Fruit fly (Drosophila melanogaster): ENCODE measurements around the gene SmD2.

DNA sequence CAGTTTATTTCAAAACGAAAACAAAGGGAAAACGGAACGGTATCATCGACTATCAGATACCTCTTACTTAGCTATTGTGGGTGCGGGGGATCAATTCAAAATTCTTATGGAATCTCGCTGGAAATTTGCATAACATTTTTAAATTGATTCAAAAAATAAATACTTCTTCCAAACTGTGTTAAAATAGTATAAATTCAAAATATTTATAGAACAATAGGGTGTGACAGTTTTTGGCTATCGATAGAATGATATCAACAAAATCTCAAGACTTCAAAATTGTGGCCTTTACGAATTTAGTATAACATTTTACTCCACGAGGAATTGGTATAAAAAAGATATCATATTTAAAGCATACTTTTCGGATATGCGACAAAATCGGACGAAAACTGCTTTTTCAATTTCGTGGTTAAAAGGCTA is 42.7 kb upstream of the SmD2 start:
- no peak for TF ChIP-seq CTCF (optimal IDR thresholded peaks at IDR 0.05)
- no peak for TF ChIP-seq CG8478 (optimal IDR thresholded peaks at IDR 0.05)

Data from S2 (cell line).